Fruit fly (Drosophila melanogaster): ENCODE data around the gene Nsf2.

Nsf2 gene

dm6 chr3R:13817480-13818305 lies 20.1 kb downstream of the Nsf2 start:
- TF ChIP-seq sv (GFP tag; optimal IDR thresholded peaks at IDR 0.05) (peak; percentile 40), br (GFP tag; optimal IDR thresholded peaks at IDR 0.05) (no peak)

- TF ChIP-seq woc (GFP tag; optimal IDR thresholded peaks at IDR 0.05) (no peak), HLH106 (tag; optimal IDR thresholded peaks at IDR 0.05) (no peak), tai (GFP tag; optimal IDR thresholded peaks at IDR 0.05) (no peak), Rel (GFP tag; optimal IDR thresholded peaks at IDR 0.05) (no peak), Rel (tag; optimal IDR thresholded peaks at IDR 0.05) (peak; percentile 20), rgr (GFP tag; optimal IDR thresholded peaks at IDR 0.05) (no peak)
Measured at dm6 chr3R:13816375-13816711, 21.4 kb downstream of the Nsf2 start.

- no peak for TF ChIP-seq GATAd (GFP tag; optimal IDR thresholded peaks at IDR 0.05)
- no peak for TF ChIP-seq Myc (optimal IDR thresholded peaks at IDR 0.05)
- no peak for TF ChIP-seq Hr78 (GFP tag; optimal IDR thresholded peaks at IDR 0.05)
- no peak for TF ChIP-seq Dfd (GFP tag; optimal IDR thresholded peaks at IDR 0.05)
- no peak for TF ChIP-seq rgr (GFP tag; optimal IDR thresholded peaks at IDR 0.05)
- no peak for TF ChIP-seq ey (GFP tag; optimal IDR thresholded peaks at IDR 0.05)
- no peak for TF ChIP-seq Hr83 (GFP tag; optimal IDR thresholded peaks at IDR 0.05; ENCODE audit: poor library complexity, severe bottlenecking)
- TF ChIP-seq Mio (GFP tag; optimal IDR thresholded peaks at IDR 0.05) = no peak
- TF ChIP-seq foxo (GFP tag; optimal IDR thresholded peaks at IDR 0.05) = no peak
- TF ChIP-seq Hnf4 (GFP tag; optimal IDR thresholded peaks at IDR 0.05) = no peak
- no peak for TF ChIP-seq tai (GFP tag; optimal IDR thresholded peaks at IDR 0.05)
- TF ChIP-seq HLH106 (tag; optimal IDR thresholded peaks at IDR 0.05) = no peak
- TF ChIP-seq sv (GFP tag; optimal IDR thresholded peaks at IDR 0.05) = no peak
- TF ChIP-seq h (GFP tag; optimal IDR thresholded peaks at IDR 0.05) = no peak
- no peak for TF ChIP-seq CG32264 (GFP tag; optimal IDR thresholded peaks at IDR 0.05)
- TF ChIP-seq brk (GFP tag; optimal IDR thresholded peaks at IDR 0.05) = no peak
- no peak for TF ChIP-seq psq (GFP tag; optimal IDR thresholded peaks at IDR 0.05)
- no peak for TF ChIP-seq Rel (GFP tag; optimal IDR thresholded peaks at IDR 0.05)
- TF ChIP-seq Rel (tag; optimal IDR thresholded peaks at IDR 0.05) = no peak
- TF ChIP-seq dmrt93B (GFP tag; optimal IDR thresholded peaks at IDR 0.05) = no peak
- no peak for TF ChIP-seq lola (GFP tag; optimal IDR thresholded peaks at IDR 0.05)
Measured at dm6 chr3R:13815566-13816374, 22.0 kb downstream of the Nsf2 start.

- no peak for TF ChIP-seq HLH106 (tag; optimal IDR thresholded peaks at IDR 0.05)
- TF ChIP-seq GATAd (GFP tag; optimal IDR thresholded peaks at IDR 0.05) = no peak
- TF ChIP-seq dl (GFP tag; optimal IDR thresholded peaks at IDR 0.05; ENCODE audit: insufficient read depth in 1 of 2, partially characterized antibody in 2 of 2) = no peak
- no peak for TF ChIP-seq rgr (GFP tag; optimal IDR thresholded peaks at IDR 0.05)
- no peak for TF ChIP-seq ey (GFP tag; optimal IDR thresholded peaks at IDR 0.05)
- no peak for TF ChIP-seq Abd-B (GFP tag; optimal IDR thresholded peaks at IDR 0.05)
Measured at dm6 chr3R:13815022-13815440, 22.8 kb downstream of the Nsf2 start.

- TF ChIP-seq Mio (GFP tag; optimal IDR thresholded peaks at IDR 0.05) (no peak), CG9705 (GFP tag; optimal IDR thresholded peaks at IDR 0.05) (no peak), pan (optimal IDR thresholded peaks at IDR 0.05) (no peak), GATAd (GFP tag; optimal IDR thresholded peaks at IDR 0.05) (no peak), tai (GFP tag; optimal IDR thresholded peaks at IDR 0.05) (no peak), dl (GFP tag; optimal IDR thresholded peaks at IDR 0.05; ENCODE audit: insufficient read depth in 1 of 2, partially characterized antibody in 2 of 2) (peak; percentile 92 to 96), Abd-B (GFP tag; optimal IDR thresholded peaks at IDR 0.05) (no peak), Jra (GFP tag; optimal IDR thresholded peaks at IDR 0.05) (peak; percentile 55), Sp1 (GFP tag; optimal IDR thresholded peaks at IDR 0.05) (peak; percentile 27), Myc (optimal IDR thresholded peaks at IDR 0.05) (no peak), OdsH (GFP tag; optimal IDR thresholded peaks at IDR 0.05) (peak; percentile 48), Dfd (GFP tag; optimal IDR thresholded peaks at IDR 0.05) (no peak), Hr83 (GFP tag; optimal IDR thresholded peaks at IDR 0.05; ENCODE audit: poor library complexity, severe bottlenecking) (no peak), rgr (GFP tag; optimal IDR thresholded peaks at IDR 0.05) (peak; percentile 47), foxo (GFP tag; optimal IDR thresholded peaks at IDR 0.05) (peak; percentile 26 to 37), HLH106 (tag; optimal IDR thresholded peaks at IDR 0.05) (no peak), brk (GFP tag; optimal IDR thresholded peaks at IDR 0.05) (peak; percentile 54), CG32264 (GFP tag; optimal IDR thresholded peaks at IDR 0.05) (no peak), woc (GFP tag; optimal IDR thresholded peaks at IDR 0.05) (no peak), Hr78 (GFP tag; optimal IDR thresholded peaks at IDR 0.05) (no peak), N (GFP tag; optimal IDR thresholded peaks at IDR 0.05) (no peak), sage (GFP tag; optimal IDR thresholded peaks at IDR 0.05) (peak; percentile 66), Vsx2 (GFP tag; optimal IDR thresholded peaks at IDR 0.05; ENCODE audit: partially characterized antibody) (peak; percentile 92), lola (GFP tag; optimal IDR thresholded peaks at IDR 0.05) (no peak), fru (GFP tag; optimal IDR thresholded peaks at IDR 0.05) (peak; percentile 56), br (GFP tag; optimal IDR thresholded peaks at IDR 0.05) (peak; percentile 8), jim (GFP tag; optimal IDR thresholded peaks at IDR 0.05) (no peak), dmrt93B (GFP tag; optimal IDR thresholded peaks at IDR 0.05) (no peak), h (GFP tag; optimal IDR thresholded peaks at IDR 0.05) (peak; percentile 70), usp (GFP tag; optimal IDR thresholded peaks at IDR 0.05) (no peak), ey (GFP tag; optimal IDR thresholded peaks at IDR 0.05) (no peak)
Measured at dm6 chr3R:13812736-13813250, 25.0 kb downstream of the Nsf2 start, which contains the start of the genes tal-1A, tal-2A, tal-3A and tal-AA. Gene tal-1A (plus strand): TSS chr3R:13813109. Gene tal-2A (plus strand): TSS chr3R:13813109. Gene tal-3A (plus strand): TSS chr3R:13813109. Gene tal-AA (plus strand): TSS chr3R:13813109.

Measured in whole organism, wandering third instar larva.